Worm (Caenorhabditis elegans) whole organism, late embryonic: ENCODE data around the gene rpn-2.

Experiments
- ama-1 ChIP-seq: fragments of 150-350 bp; optimal IDR thresholded peaks from 2 replicates; lab custom pipeline; 2014
- ceh-22 ChIP-seq: sonication (generic microtip); optimal IDR thresholded peaks from 2 replicates; lab custom pipeline; 2017; ENCODE audit warnings: missing biosample characterization, missing genetic modification characterization
- ceh-24 ChIP-seq: sonication (generic microtip); optimal IDR thresholded peaks from 2 replicates; lab custom pipeline; 2016; ENCODE audit warnings: mild to moderate bottlenecking, missing genetic modification characterization, missing compliant biosample characterization
- ceh-6 ChIP-seq: fragments of 200-800 bp; sonication (Bioruptor generic); optimal IDR thresholded peaks from 2 replicates; lab custom pipeline; 2018; ENCODE audit warnings: mild to moderate bottlenecking, missing genetic modification characterization, missing compliant biosample characterization
- ets-4 ChIP-seq: sonication (generic microtip); optimal IDR thresholded peaks from 2 replicates; lab custom pipeline; 2016; ENCODE audit warnings: missing genetic modification characterization, missing compliant biosample characterization
- syd-9 ChIP-seq: sonication (generic microtip); optimal IDR thresholded peaks from 2 replicates; lab custom pipeline; 2016; ENCODE audit warnings: mild to moderate bottlenecking, missing genetic modification characterization, moderate library complexity, missing compliant biosample characterization

ce11 chrIII:6178586-6178985 is 20.4 kb upstream of the rpn-2 start, which contains the start of gene F42A10.7:
- TF ChIP-seq ceh-6 (GFP tag; lab: Kevin White, UChicago) = no peak
- TF ChIP-seq syd-9 (tag; lab: Kevin White, UChicago) = no peak
- no peak for TF ChIP-seq ceh-22 (tag; lab: Kevin White, UChicago)
- TF ChIP-seq ets-4 (tag; lab: Kevin White, UChicago) = no peak
- TF ChIP-seq ceh-24 (tag; lab: Kevin White, UChicago) = no peak
- TF ChIP-seq ama-1 (lab: Kevin White, UChicago) = no peak
